Fruit fly (Drosophila melanogaster) whole organism, embryonic: ENCODE results near the gene CG18302.
A peak's percentile ranks its signal among the peaks of the same experiment; 100 is the strongest.

Experiments
- Ada2b ChIP-seq: fragments of 200-800 bp; sonication (Bioruptor generic); IDR thresholded peaks from 2 replicates; pipeline ENCODE4 v1.3.6; 2022; ENCODE audit warnings: missing biosample characterization, missing genetic modification characterization
- BtbVII ChIP-seq: fragments of 200-800 bp; sonication (Bioruptor generic); optimal IDR thresholded peaks from 3 replicates; lab custom pipeline; 2017; ENCODE audit warnings: missing biosample characterization, mild to moderate bottlenecking, missing genetic modification characterization
- CG10654 ChIP-seq: fragments of 200-800 bp; sonication (Bioruptor generic); optimal IDR thresholded peaks from 2 replicates; lab custom pipeline; 2016; ENCODE audit warnings: missing biosample characterization, missing genetic modification characterization
- CG12071 ChIP-seq: fragments of 200-800 bp; sonication (Bioruptor generic); optimal IDR thresholded peaks from 3 replicates; lab custom pipeline; 2018; ENCODE audit warnings: missing biosample characterization, mild to moderate bottlenecking, missing genetic modification characterization
- CG14710 ChIP-seq: fragments of 200-800 bp; sonication (Bioruptor generic); optimal IDR thresholded peaks from 3 replicates; lab custom pipeline; 2019; ENCODE audit warnings: missing biosample characterization, mild to moderate bottlenecking, missing genetic modification characterization, moderate library complexity
- CG15514 ChIP-seq: fragments of 200-800 bp; sonication (Bioruptor generic); optimal IDR thresholded peaks from 3 replicates; lab custom pipeline; 2017; ENCODE audit warnings: missing biosample characterization, missing genetic modification characterization, mild to moderate bottlenecking, moderate library complexity, missing genetic modification reagents
- CG1603 ChIP-seq: fragments of 200-800 bp; sonication (Bioruptor generic); optimal IDR thresholded peaks from 2 replicates; lab custom pipeline; 2019; ENCODE audit warnings: missing biosample characterization, mild to moderate bottlenecking, missing genetic modification characterization, moderate library complexity
- CG16863 ChIP-seq: fragments of 200-800 bp; sonication (Bioruptor generic); optimal IDR thresholded peaks from 3 replicates; lab custom pipeline; 2016; ENCODE audit warnings: missing biosample characterization, missing genetic modification characterization
- CG17612 ChIP-seq: fragments of 200-800 bp; sonication (Bioruptor generic); IDR thresholded peaks from 2 replicates; pipeline ENCODE4 v1.3.6; 2022; ENCODE audit warnings: missing biosample characterization, missing genetic modification characterization
- CG17829 ChIP-seq: fragments of 200-800 bp; optimal IDR thresholded peaks from 2 replicates; lab custom pipeline; 2019; ENCODE audit warnings: missing biosample characterization, mild to moderate bottlenecking, missing genetic modification characterization, moderate library complexity
- CG2202 ChIP-seq: fragments of 200-800 bp; sonication (Bioruptor generic); optimal IDR thresholded peaks from 2 replicates; lab custom pipeline; 2018; ENCODE audit warnings: missing biosample characterization, mild to moderate bottlenecking, missing genetic modification characterization
- CG31224 ChIP-seq: fragments of 200-800 bp; sonication (Bioruptor generic); IDR thresholded peaks from 2 replicates; pipeline ENCODE4 v1.3.6; 2022; ENCODE audit warnings: missing biosample characterization, missing genetic modification characterization
- CG3407 ChIP-seq: fragments of 200-800 bp; sonication (Bioruptor generic); optimal IDR thresholded peaks from 2 replicates; lab custom pipeline; 2018; ENCODE audit warnings: missing biosample characterization, mild to moderate bottlenecking, missing genetic modification characterization
- CG34224 ChIP-seq: fragments of 200-800 bp; sonication (Bioruptor generic); IDR thresholded peaks from 3 replicates; pipeline ENCODE4 v1.3.6; 2022; ENCODE audit warnings: missing biosample characterization, missing genetic modification characterization; ENCODE audit not compliant: partially characterized antibody
- CG3995 ChIP-seq: fragments of 200-800 bp; sonication (Bioruptor generic); optimal IDR thresholded peaks from 3 replicates; lab custom pipeline; 2016; ENCODE audit warnings: missing biosample characterization, missing genetic modification characterization
- CG4328 ChIP-seq: fragments of 200-800 bp; sonication (Bioruptor generic); optimal IDR thresholded peaks from 3 replicates; lab custom pipeline; 2017; ENCODE audit warnings: missing biosample characterization, missing genetic modification reagents, missing genetic modification characterization
- CG43689 ChIP-seq: fragments of 200-800 bp; sonication (Bioruptor generic); IDR thresholded peaks from 2 replicates; pipeline ENCODE4 v1.3.6; 2022; ENCODE audit warnings: missing biosample characterization, missing genetic modification characterization
- CG6765 ChIP-seq: fragments of 200-800 bp; sonication (Bioruptor generic); optimal IDR thresholded peaks from 3 replicates; lab custom pipeline; 2017; ENCODE audit warnings: missing biosample characterization, mild to moderate bottlenecking, missing genetic modification characterization
- CG7357 ChIP-seq: fragments of 200-800 bp; sonication (Bioruptor generic); IDR thresholded peaks from 3 replicates; pipeline ENCODE4 v1.3.6; 2022; ENCODE audit warnings: missing biosample characterization, missing genetic modification characterization
- CG7372 ChIP-seq: fragments of 200-800 bp; sonication (Bioruptor generic); IDR thresholded peaks from 2 replicates; pipeline ENCODE4 v1.3.6; 2022; ENCODE audit warnings: missing biosample characterization, missing genetic modification characterization
- CG7928 ChIP-seq: fragments of 200-800 bp; sonication (Bioruptor generic); optimal IDR thresholded peaks from 2 replicates; lab custom pipeline; 2017; ENCODE audit warnings: missing biosample characterization, mild to moderate bottlenecking, missing genetic modification characterization
- CG8478 ChIP-seq: fragments of >200 bp; optimal IDR thresholded peaks from 2 replicates; lab custom pipeline; 2018
- CG8765 ChIP-seq: fragments of 200-800 bp; sonication (Bioruptor generic); IDR thresholded peaks from 2 replicates; pipeline ENCODE4 v1.3.6; 2022; ENCODE audit warnings: missing biosample characterization, missing genetic modification characterization
- CG8924 ChIP-seq: fragments of 200-800 bp; optimal IDR thresholded peaks from 3 replicates; lab custom pipeline; 2019; ENCODE audit warnings: missing biosample characterization, mild to moderate bottlenecking, missing genetic modification characterization, moderate library complexity
- ERR ChIP-seq: fragments of 200-800 bp; sonication (Bioruptor generic); optimal IDR thresholded peaks from 2 replicates; lab custom pipeline; 2016; ENCODE audit warnings: missing biosample characterization, missing genetic modification characterization
- Gug ChIP-seq: fragments of 200-800 bp; sonication (Bioruptor generic); IDR thresholded peaks from 4 replicates; pipeline ENCODE4 v1.3.6; 2022; ENCODE audit warnings: missing biosample characterization, missing genetic modification characterization
- H2.0 ChIP-seq: fragments of 200-800 bp; sonication (Bioruptor generic); IDR thresholded peaks from 2 replicates; pipeline ENCODE4 v1.3.6; 2022; ENCODE audit warnings: missing biosample characterization, missing genetic modification characterization
- Hand ChIP-seq: fragments of 200-800 bp; sonication (Bioruptor generic); optimal IDR thresholded peaks from 2 replicates; lab custom pipeline; 2017; ENCODE audit warnings: mild to moderate bottlenecking, missing biosample characterization, missing genetic modification reagents, missing genetic modification characterization
- Hey ChIP-seq: fragments of 200-800 bp; sonication (Bioruptor generic); optimal IDR thresholded peaks from 3 replicates; lab custom pipeline; 2018; ENCODE audit warnings: missing biosample characterization, mild to moderate bottlenecking, missing genetic modification characterization
- Opbp ChIP-seq: fragments of 200-800 bp; sonication (Bioruptor generic); IDR thresholded peaks from 3 replicates; pipeline ENCODE4 v1.3.6; 2022; ENCODE audit warnings: missing biosample characterization, missing genetic modification characterization; ENCODE audit not compliant: partially characterized antibody
- Rfx ChIP-seq: fragments of 200-800 bp; sonication (Bioruptor generic); IDR thresholded peaks from 2 replicates; pipeline ENCODE4 v1.3.6; 2022; ENCODE audit warnings: missing biosample characterization, missing genetic modification characterization
- Six4 ChIP-seq: fragments of 200-800 bp; sonication (Bioruptor generic); optimal IDR thresholded peaks from 2 replicates; lab custom pipeline; 2016; ENCODE audit warnings: missing biosample characterization, missing genetic modification characterization
- Vsx1 ChIP-seq: fragments of 200-800 bp; sonication (Bioruptor generic); optimal IDR thresholded peaks from 2 replicates; lab custom pipeline; 2017; ENCODE audit warnings: missing biosample characterization, mild to moderate bottlenecking, missing genetic modification characterization, missing genetic modification reagents
- crol ChIP-seq: fragments of 200-800 bp; sonication (Bioruptor generic); IDR thresholded peaks from 2 replicates; pipeline ENCODE4 v1.3.6; 2022; ENCODE audit warnings: missing biosample characterization, missing genetic modification characterization
- dan ChIP-seq: fragments of 200-800 bp; sonication (Bioruptor generic); IDR thresholded peaks from 2 replicates; pipeline ENCODE4 v1.3.6; 2022; ENCODE audit warnings: missing biosample characterization, missing genetic modification characterization
- dimm ChIP-seq: fragments of 200-800 bp; sonication (Bioruptor generic); IDR thresholded peaks from 2 replicates; pipeline ENCODE4 v1.3.6; 2022; ENCODE audit warnings: missing biosample characterization, missing genetic modification characterization
- dm ChIP-seq: fragments of 200-800 bp; sonication (Bioruptor generic); optimal IDR thresholded peaks from 3 replicates; lab custom pipeline; 2016; ENCODE audit warnings: missing biosample characterization, missing genetic modification characterization
- dmrt99B ChIP-seq: fragments of 200-800 bp; sonication (Bioruptor generic); optimal IDR thresholded peaks from 2 replicates; lab custom pipeline; 2018; ENCODE audit warnings: missing biosample characterization, mild to moderate bottlenecking, missing genetic modification characterization, moderate library complexity
- ems ChIP-seq: fragments of 200-800 bp; sonication (Bioruptor generic); optimal IDR thresholded peaks from 3 replicates; lab custom pipeline; 2016; ENCODE audit warnings: missing biosample characterization, missing genetic modification characterization
- en ChIP-seq: fragments of 200-800 bp; sonication (Bioruptor generic); optimal IDR thresholded peaks from 2 replicates; lab custom pipeline; 2016; ENCODE audit warnings: missing biosample characterization, missing genetic modification characterization
- esg ChIP-seq: fragments of 200-800 bp; sonication (Bioruptor generic); conservative IDR thresholded peaks from 2 replicates; pipeline ENCODE4 v1.3.6; 2022; ENCODE audit warnings: missing biosample characterization, missing genetic modification characterization
- fu2 ChIP-seq: fragments of 200-800 bp; sonication (Bioruptor generic); optimal IDR thresholded peaks from 2 replicates; lab custom pipeline; 2016; ENCODE audit warnings: missing biosample characterization, missing genetic modification characterization
- hth ChIP-seq: fragments of >200 bp; optimal IDR thresholded peaks from 2 replicates; lab custom pipeline; 2017; ENCODE audit warnings: inconsistent platforms
- lola ChIP-seq, 3 experiments: fragments of >200 bp in 2 of 3; fragments of 200-800 bp in 1 of 3; sonication (Bioruptor generic) in 1 of 3; optimal IDR thresholded peaks; 2 replicates each; lab custom pipeline; 2017 to 2019; ENCODE audit warnings: missing biosample characterization in 3 of 3, missing genetic modification characterization in 3 of 3, mild to moderate bottlenecking in 1 of 3, moderate library complexity in 1 of 3
- oc ChIP-seq: fragments of 200-800 bp; sonication (Bioruptor generic); optimal IDR thresholded peaks from 2 replicates; lab custom pipeline; 2018; ENCODE audit warnings: missing biosample characterization, mild to moderate bottlenecking, missing genetic modification characterization, moderate library complexity
- p53 ChIP-seq: fragments of 200-800 bp; sonication (Bioruptor generic); optimal IDR thresholded peaks from 2 replicates; lab custom pipeline; 2016; ENCODE audit warnings: missing biosample characterization, missing genetic modification characterization
- pzg ChIP-seq: fragments of 200-800 bp; sonication (Bioruptor generic); optimal IDR thresholded peaks from 3 replicates; lab custom pipeline; 2018; ENCODE audit warnings: missing biosample characterization, mild to moderate bottlenecking, missing genetic modification characterization, moderate library complexity
- sima ChIP-seq: fragments of 200-800 bp; sonication (Bioruptor generic); optimal IDR thresholded peaks from 2 replicates; lab custom pipeline; 2016; ENCODE audit warnings: missing biosample characterization, missing genetic modification characterization
- slou ChIP-seq: fragments of 200-800 bp; sonication (Bioruptor generic); optimal IDR thresholded peaks from 3 replicates; lab custom pipeline; 2016; ENCODE audit warnings: missing biosample characterization, missing genetic modification characterization
- toy ChIP-seq: fragments of 200-800 bp; sonication (Bioruptor generic); IDR thresholded peaks from 2 replicates; pipeline ENCODE4 v1.3.6; 2022; ENCODE audit warnings: missing biosample characterization, missing genetic modification characterization
- ttk ChIP-seq: fragments of 200-800 bp; sonication (Bioruptor generic); IDR thresholded peaks from 2 replicates; pipeline ENCODE4 v2.1.2; 2022; ENCODE audit warnings: missing biosample characterization, missing genetic modification characterization

Gene CG18302

DNA sequence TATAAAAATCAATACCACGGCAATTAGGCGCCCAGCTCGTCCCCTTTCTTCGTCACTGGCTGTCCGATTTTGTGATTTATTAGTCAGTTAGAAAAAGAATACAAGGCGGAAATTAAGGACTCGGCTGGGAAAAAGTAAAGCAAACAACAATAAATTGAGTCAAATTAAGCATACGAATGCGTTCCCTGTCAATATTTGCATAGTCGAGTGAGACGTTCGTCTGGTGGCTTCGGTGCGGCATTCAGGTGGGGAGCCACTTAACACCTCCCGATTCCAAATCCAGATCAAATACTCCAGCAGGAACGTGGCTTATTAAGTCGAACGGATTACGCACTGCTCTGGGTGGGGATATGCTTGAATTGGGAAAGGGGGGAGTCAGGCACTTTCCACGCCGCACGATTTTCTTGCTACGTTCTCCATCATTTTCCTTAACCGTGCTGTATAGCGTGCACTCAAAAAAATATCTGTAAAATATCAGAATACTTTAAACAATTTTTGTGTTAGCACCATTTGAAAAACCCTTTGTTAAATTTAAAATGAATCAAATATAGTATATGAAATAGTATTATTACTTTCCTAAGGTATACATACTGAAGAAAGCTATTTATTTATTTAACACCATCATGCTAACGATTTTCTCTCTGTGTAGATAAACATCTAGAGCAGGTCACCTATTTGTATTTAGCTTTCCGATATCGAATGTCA lies 9.1 kb downstream of the CG18302 start (continued):
- TF ChIP-seq p53 (no peak), dmrt99B (tag; lab: Kevin White, UChicago) (peak; percentile 50), dm (GFP tag; lab: Kevin White, UChicago) (no peak), CG8478 (lab: Kevin White, UChicago) (no peak), CG15514 (GFP tag; lab: Kevin White, UChicago) (no peak), oc (tag; lab: Kevin White, UChicago) (peak; percentile 22), CG31224 (GFP tag; lab: Robert Waterston, UW) (no peak), CG7928 (GFP tag; lab: Kevin White, UChicago) (no peak), Rfx (GFP tag; lab: Robert Waterston, UW) (no peak), dimm (GFP tag; lab: Robert Waterston, UW) (no peak), H2.0 (peak; percentile 16; the same call in 1 of the 2 replicates), CG10654 (GFP tag; lab: Kevin White, UChicago) (peak; percentile 16), dan (no peak), lola (GFP tag; optimal IDR thresholded peaks at IDR 0.05; lab: Kevin White, UChicago) (peak in 1 of 3 experiments; percentile 74), CG3407 (GFP tag; lab: Kevin White, UChicago) (peak; percentile 18), CG43689 (GFP tag; lab: Robert Waterston, UW) (no peak), BtbVII (GFP tag; lab: Kevin White, UChicago) (no peak), slou (GFP tag; lab: Kevin White, UChicago) (no peak), Opbp (no peak), CG34224 (GFP tag; lab: Robert Waterston, UW) (no peak), ems (GFP tag; lab: Kevin White, UChicago) (no peak), Hand (GFP tag; lab: Kevin White, UChicago) (no peak), toy (GFP tag; lab: Robert Waterston, UW) (no peak), pzg (GFP tag; lab: Kevin White, UChicago) (no peak), Six4 (GFP tag; lab: Kevin White, UChicago) (peak; percentile 21), CG16863 (GFP tag; lab: Kevin White, UChicago) (no peak), ERR (GFP tag; lab: Kevin White, UChicago) (no peak), CG8765 (GFP tag; lab: Robert Waterston, UW) (no peak), CG8924 (tag; lab: Kevin White, UChicago) (peak; percentile 65), CG6765 (no peak), Vsx1 (GFP tag; lab: Kevin White, UChicago) (peak; percentile 54), hth (lab: Kevin White, UChicago) (no peak), Gug (no peak), CG7372 (GFP tag; lab: Robert Waterston, UW) (no peak), CG17612 (GFP tag; lab: Robert Waterston, UW) (no peak), CG17829 (tag; lab: Kevin White, UChicago) (peak; percentile 78), CG3995 (GFP tag; lab: Kevin White, UChicago) (no peak), Hey (no peak), crol (peak; percentile 19; the same call in 1 of the 2 replicates), Ada2b (GFP tag; lab: Robert Waterston, UW) (no peak), CG2202 (no peak), CG12071 (no peak), ttk (GFP tag; lab: Robert Waterston, UW) (peak; percentile 55), CG14710 (tag; lab: Kevin White, UChicago) (peak; percentile 77), en (GFP tag; lab: Kevin White, UChicago) (no peak), fu2 (GFP tag; lab: Kevin White, UChicago) (no peak), esg (GFP tag; lab: Robert Waterston, UW) (peak; percentile 32; the same call in 1 of the 2 replicates), CG4328 (no peak), CG7357 (GFP tag; lab: Robert Waterston, UW) (no peak), CG1603 (peak; percentile 64), sima (no peak)
